Worm (Caenorhabditis elegans): Measurements from ENCODE around the gene B0198.3.

B0198.3 gene

ce11 chrX:12056973-12057372 lies at the start of gene B0198.3:
Gene B0198.3, minus strand, starts transcription at chrX:12057073.
- no peak for TF ChIP-seq pha-4 (tag; optimal IDR thresholded peaks at IDR 0.05)
- TF ChIP-seq nhr-12 (tag; optimal IDR thresholded peaks at IDR 0.05) = no peak
- TF ChIP-seq eor-1 (tag; optimal IDR thresholded peaks at IDR 0.05) = no peak
- TF ChIP-seq nhr-28 (tag; optimal IDR thresholded peaks at IDR 0.05) = no peak
- TF ChIP-seq elt-3 (tag; optimal IDR thresholded peaks at IDR 0.05) = no peak
- no peak for TF ChIP-seq egl-27 (tag; optimal IDR thresholded peaks at IDR 0.05)
- TF ChIP-seq nhr-77 (tag; optimal IDR thresholded peaks at IDR 0.05) = no peak
- TF ChIP-seq elt-2 (tag; optimal IDR thresholded peaks at IDR 0.05) = no peak
- no peak for TF ChIP-seq lin-15B (tag; optimal IDR thresholded peaks at IDR 0.05)
- no peak for TF ChIP-seq nhr-67 (tag; optimal IDR thresholded peaks at IDR 0.05)
- no peak for TF ChIP-seq ceh-28 (tag; optimal IDR thresholded peaks at IDR 0.05)
- no peak for TF ChIP-seq lin-39 (tag; optimal IDR thresholded peaks at IDR 0.05)
- TF ChIP-seq aly-2 (tag; optimal IDR thresholded peaks at IDR 0.05) = no peak
- TF ChIP-seq ztf-4 (tag; optimal IDR thresholded peaks at IDR 0.05) = no peak
- no peak for TF ChIP-seq ztf-11 (tag; optimal IDR thresholded peaks at IDR 0.05)
- no peak for TF ChIP-seq unc-39 (tag; optimal IDR thresholded peaks at IDR 0.05)
- TF ChIP-seq daf-12 (tag; optimal IDR thresholded peaks at IDR 0.05) = no peak
- TF ChIP-seq hmg-11 (tag; optimal IDR thresholded peaks at IDR 0.05) = no peak

ce11 chrX:12106004-12106403 lies 49.1 kb upstream of the B0198.3 start:
- TF ChIP-seq eor-1 (tag; optimal IDR thresholded peaks at IDR 0.05) = no peak
- TF ChIP-seq egl-27 (tag; optimal IDR thresholded peaks at IDR 0.05) = peak; percentile 48
- TF ChIP-seq R02D3.7 (tag; optimal IDR thresholded peaks at IDR 0.05) = peak; percentile 20
- peak; percentile 6 for TF ChIP-seq ztf-11 (tag; optimal IDR thresholded peaks at IDR 0.05)
- TF ChIP-seq nfya-1 (tag; optimal IDR thresholded peaks at IDR 0.05; ENCODE audit: insufficient read depth) = peak; percentile 67
- no peak for TF ChIP-seq unc-39 (tag; optimal IDR thresholded peaks at IDR 0.05)
- peak; percentile 20 for TF ChIP-seq fkh-2 (tag; optimal IDR thresholded peaks at IDR 0.05)
- TF ChIP-seq nhr-67 (tag; optimal IDR thresholded peaks at IDR 0.05) = no peak
- peak; percentile 85 for TF ChIP-seq nhr-43 (tag; optimal IDR thresholded peaks at IDR 0.05; ENCODE audit: poor library complexity, severe bottlenecking)
- no peak for TF ChIP-seq daf-12 (tag; optimal IDR thresholded peaks at IDR 0.05)
- TF ChIP-seq ceh-82 (tag; optimal IDR thresholded peaks at IDR 0.05) = peak; percentile 78
- peak; percentile 42 for TF ChIP-seq elt-2 (tag; optimal IDR thresholded peaks at IDR 0.05)
- TF ChIP-seq fkh-10 (GFP tag; optimal IDR thresholded peaks at IDR 0.05) = no peak
- TF ChIP-seq pqm-1 (tag; optimal IDR thresholded peaks at IDR 0.05) = no peak
- no peak for TF ChIP-seq ZK546.5 (tag; optimal IDR thresholded peaks at IDR 0.05)
- TF ChIP-seq fos-1 (tag; optimal IDR thresholded peaks at IDR 0.05) = no peak
- TF ChIP-seq unc-62 (GFP tag; optimal IDR thresholded peaks at IDR 0.05) = peak; percentile 17
- no peak for TF ChIP-seq ceh-9 (tag; optimal IDR thresholded peaks at IDR 0.05)
- TF ChIP-seq jun-1 (tag; optimal IDR thresholded peaks at IDR 0.05) = peak; percentile 20
- TF ChIP-seq lin-39 (tag; optimal IDR thresholded peaks at IDR 0.05) = peak; percentile 75
- peak; percentile 41 for TF ChIP-seq ceh-28 (tag; optimal IDR thresholded peaks at IDR 0.05)
- no peak for TF ChIP-seq pha-4 (tag; optimal IDR thresholded peaks at IDR 0.05)
- TF ChIP-seq lin-15B (tag; optimal IDR thresholded peaks at IDR 0.05) = peak; percentile 4
- peak in 1 of 3 experiments; percentile 25 for TF ChIP-seq elt-3 (tag; optimal IDR thresholded peaks at IDR 0.05)
- TF ChIP-seq mml-1 (tag; optimal IDR thresholded peaks at IDR 0.05) = no peak
- TF ChIP-seq egl-5 (tag; optimal IDR thresholded peaks at IDR 0.05) = peak; percentile 26
- no peak for TF ChIP-seq nhr-28 (tag; optimal IDR thresholded peaks at IDR 0.05)
- TF ChIP-seq aly-2 (tag; optimal IDR thresholded peaks at IDR 0.05) = no peak
- TF ChIP-seq lsy-12 (tag; optimal IDR thresholded peaks at IDR 0.05) = peak; percentile 65
- no peak for TF ChIP-seq skn-1 (tag; optimal IDR thresholded peaks at IDR 0.05)
- TF ChIP-seq nhr-76 (tag; optimal IDR thresholded peaks at IDR 0.05) = peak; percentile 33
- TF ChIP-seq elt-1 (tag; optimal IDR thresholded peaks at IDR 0.05) = no peak
- TF ChIP-seq nhr-237 (tag; optimal IDR thresholded peaks at IDR 0.05) = no peak
- TF ChIP-seq tbx-2 (tag; optimal IDR thresholded peaks at IDR 0.05) = peak; percentile 79
- peak; percentile 3 for TF ChIP-seq snpc-4 (tag; optimal IDR thresholded peaks at IDR 0.05)
- TF ChIP-seq sea-2 (GFP tag; optimal IDR thresholded peaks at IDR 0.05) = peak; percentile 81
- peak; percentile 25 for TF ChIP-seq nhr-25 (tag; optimal IDR thresholded peaks at IDR 0.05)
- TF ChIP-seq nhr-77 (tag; optimal IDR thresholded peaks at IDR 0.05) = peak; percentile 14
- peak; percentile 55 for TF ChIP-seq nhr-23 (tag; optimal IDR thresholded peaks at IDR 0.05)

Data from whole organism, L3 larva.